Fruit fly (Drosophila melanogaster): ENCODE results near the gene CG10375.

Gene CG10375

dm6 chr3R:23721936-23722335 lies 45.6 kb upstream of the CG10375 start (continued):
- TF ChIP-seq CG9932 (GFP tag; IDR thresholded peaks at IDR 0.05) = peak; percentile 50
- TF ChIP-seq Bteb2 (GFP tag; optimal IDR thresholded peaks at IDR 0.05) = no peak
- no peak for TF ChIP-seq CG12942 (GFP tag; optimal IDR thresholded peaks at IDR 0.05)
- TF ChIP-seq CG12219 (GFP tag; optimal IDR thresholded peaks at IDR 0.05) = no peak
- TF ChIP-seq sima (GFP tag; optimal IDR thresholded peaks at IDR 0.05) = no peak
- TF ChIP-seq CG10979 (tag; optimal IDR thresholded peaks at IDR 0.05) = peak; percentile 24
- peak; percentile 62 for TF ChIP-seq Rfx (GFP tag; IDR thresholded peaks at IDR 0.05)
- no peak for TF ChIP-seq fu2 (GFP tag; optimal IDR thresholded peaks at IDR 0.05)
- TF ChIP-seq ro (GFP tag; IDR thresholded peaks at IDR 0.05) = no peak
- no peak for TF ChIP-seq Antp (GFP tag; optimal IDR thresholded peaks at IDR 0.05)
- no peak for TF ChIP-seq Ssrp (tag; optimal IDR thresholded peaks at IDR 0.05)
- peak in 1 of 2 experiments; percentile 31 for TF ChIP-seq eve (GFP tag; optimal IDR thresholded peaks at IDR 0.05)
- TF ChIP-seq CG12104 (GFP tag; optimal IDR thresholded peaks at IDR 0.05) = no peak
- TF ChIP-seq CG6175 (GFP tag; IDR thresholded peaks at IDR 0.05) = no peak
- TF ChIP-seq CG17829 (tag; optimal IDR thresholded peaks at IDR 0.05) = peak; percentile 63
- peak; percentile 75 for TF ChIP-seq Med (GFP tag)
- no peak for TF ChIP-seq dmrt11E (tag; optimal IDR thresholded peaks at IDR 0.05)
- TF ChIP-seq Ptx1 (GFP tag; IDR thresholded peaks at IDR 0.05) = peak; percentile 46; the same call in 1 of the 2 replicates
- no peak for TF ChIP-seq danr (GFP tag; IDR thresholded peaks at IDR 0.05)
- peak; percentile 76 for TF ChIP-seq Hmr (GFP tag; optimal IDR thresholded peaks at IDR 0.05)
- peak; percentile 2 for TF ChIP-seq Ets97D (GFP tag; optimal IDR thresholded peaks at IDR 0.05)
- no peak for TF ChIP-seq z (GFP tag; IDR thresholded peaks at IDR 0.05)
- no peak for TF ChIP-seq Awh (GFP tag; IDR thresholded peaks at IDR 0.05)
- TF ChIP-seq CG16779 (GFP tag; IDR thresholded peaks at IDR 0.05) = no peak
- TF ChIP-seq CG11504 (tag; optimal IDR thresholded peaks at IDR 0.05) = peak; percentile 50
- TF ChIP-seq Aef1 (GFP tag; IDR thresholded peaks at IDR 0.05) = no peak
- TF ChIP-seq hth (optimal IDR thresholded peaks at IDR 0.05) = no peak
- peak; percentile 53 for TF ChIP-seq CG2712 (tag; optimal IDR thresholded peaks at IDR 0.05)
- no peak for TF ChIP-seq CG2889 (GFP tag; IDR thresholded peaks at IDR 0.05)
- TF ChIP-seq Jarid2 (GFP tag; optimal IDR thresholded peaks at IDR 0.05) = peak; percentile 1
- no peak for TF ChIP-seq Vsx1 (GFP tag; optimal IDR thresholded peaks at IDR 0.05)
- no peak for TF ChIP-seq Kr (GFP tag; optimal IDR thresholded peaks at IDR 0.05)
- TF ChIP-seq cad (GFP tag; optimal IDR thresholded peaks at IDR 0.05) = no peak
- TF ChIP-seq chif (GFP tag; optimal IDR thresholded peaks at IDR 0.05) = no peak
- TF ChIP-seq CG9876 (GFP tag; optimal IDR thresholded peaks at IDR 0.05) = no peak
- no peak for TF ChIP-seq ac (GFP tag; optimal IDR thresholded peaks at IDR 0.05)
- TF ChIP-seq jumu (GFP tag; optimal IDR thresholded peaks at IDR 0.05) = no peak
- no peak for TF ChIP-seq CG1233 (GFP tag; optimal IDR thresholded peaks at IDR 0.05)
- no peak for TF ChIP-seq Sox100B (GFP tag; optimal IDR thresholded peaks at IDR 0.05)
- no peak for TF ChIP-seq Dbx (GFP tag; IDR thresholded peaks at IDR 0.05)
- TF ChIP-seq CG7928 (GFP tag; optimal IDR thresholded peaks at IDR 0.05) = no peak
- no peak for TF ChIP-seq odd (GFP tag; optimal IDR thresholded peaks at IDR 0.05)
- peak; percentile 70 for TF ChIP-seq Myb (GFP tag; optimal IDR thresholded peaks at IDR 0.05)
- no peak for TF ChIP-seq CG33557 (GFP tag; optimal IDR thresholded peaks at IDR 0.05)
- TF ChIP-seq Bgb (GFP tag; IDR thresholded peaks at IDR 0.05; ENCODE audit: partially characterized antibody) = peak; percentile 42; the same call in 1 of the 2 replicates
- no peak for TF ChIP-seq Lim3 (GFP tag; IDR thresholded peaks at IDR 0.05)
- no peak for TF ChIP-seq Hand (GFP tag; optimal IDR thresholded peaks at IDR 0.05)
- no peak for TF ChIP-seq gt (GFP tag; IDR thresholded peaks at IDR 0.05)
- TF ChIP-seq CG7372 (GFP tag; IDR thresholded peaks at IDR 0.05) = peak; percentile 13; the same call in 1 of the 2 replicates
- no peak for TF ChIP-seq Doc2 (GFP tag; IDR thresholded peaks at IDR 0.05)
- TF ChIP-seq CG13775 (GFP tag; optimal IDR thresholded peaks at IDR 0.05) = peak; percentile 3
- TF ChIP-seq CG10959 (GFP tag; IDR thresholded peaks at IDR 0.05) = no peak
- TF ChIP-seq chn (GFP tag; optimal IDR thresholded peaks at IDR 0.05) = no peak
- peak; percentile 98 for TF ChIP-seq CTCF (GFP tag; optimal IDR thresholded peaks at IDR 0.05)

Measured in whole organism, embryonic.